Worm (Caenorhabditis elegans) whole organism, L3 larva: Measurements from ENCODE around the gene ctns-1.
A peak's percentile ranks its signal among the peaks of the same experiment; 100 is the strongest.

Experiments
- ZK546.5 ChIP-seq: sonication (generic microtip); optimal IDR thresholded peaks from 2 replicates; lab custom pipeline; 2017; ENCODE audit warnings: missing biosample characterization, missing genetic modification characterization
- ama-1 ChIP-seq: fragments of 150-350 bp; optimal IDR thresholded peaks from 2 replicates; lab custom pipeline; 2018
- ceh-28 ChIP-seq: fragments of 150-350 bp; optimal IDR thresholded peaks from 2 replicates; lab custom pipeline; 2014; ENCODE audit warnings: missing biosample characterization, missing genetic modification reagents, missing genetic modification characterization
- ceh-9 ChIP-seq: sonication (generic microtip); optimal IDR thresholded peaks from 2 replicates; lab custom pipeline; 2018; ENCODE audit warnings: missing biosample characterization, missing genetic modification characterization
- daf-12 ChIP-seq: fragments of 150-350 bp; optimal IDR thresholded peaks from 2 replicates; lab custom pipeline; 2014; ENCODE audit warnings: missing biosample characterization, missing genetic modification reagents, missing genetic modification characterization
- egl-5 ChIP-seq: fragments of 150-350 bp; optimal IDR thresholded peaks from 2 replicates; lab custom pipeline; 2017; ENCODE audit warnings: missing biosample characterization, missing genetic modification reagents, missing genetic modification characterization, inconsistent platforms
- elt-2 ChIP-seq: sonication (generic microtip); optimal IDR thresholded peaks from 2 replicates; lab custom pipeline; 2016; ENCODE audit warnings: missing genetic modification reagents, mild to moderate bottlenecking, missing genetic modification characterization, missing compliant biosample characterization
- elt-3 ChIP-seq, 3 experiments: fragments of 150-350 bp in 1 of 3; sonication (generic microtip) in 2 of 3; optimal IDR thresholded peaks; 2 replicates in 2 of 3; 4 replicates in 1 of 3; lab custom pipeline; 2014 to 2017; ENCODE audit warnings: missing biosample characterization in 3 of 3, missing genetic modification characterization in 3 of 3
- fkh-10 ChIP-seq: sonication (generic microtip); optimal IDR thresholded peaks from 2 replicates; lab custom pipeline; 2017; ENCODE audit warnings: missing biosample characterization, missing genetic modification reagents, missing genetic modification characterization
- fkh-2 ChIP-seq: fragments of 150-350 bp; optimal IDR thresholded peaks from 2 replicates; lab custom pipeline; 2014; ENCODE audit warnings: missing biosample characterization, missing genetic modification reagents, missing genetic modification characterization
- fos-1 ChIP-seq: fragments of 150-350 bp; optimal IDR thresholded peaks from 2 replicates; lab custom pipeline; 2014; ENCODE audit warnings: missing biosample characterization, missing genetic modification characterization
- hmg-11 ChIP-seq: sonication (generic microtip); optimal IDR thresholded peaks from 2 replicates; lab custom pipeline; 2016; ENCODE audit warnings: missing genetic modification characterization, missing compliant biosample characterization
- jun-1 ChIP-seq: fragments of 150-350 bp; optimal IDR thresholded peaks from 2 replicates; lab custom pipeline; 2014; ENCODE audit warnings: missing biosample characterization, missing genetic modification reagents, missing genetic modification characterization
- lin-15B ChIP-seq: fragments of 150-350 bp; optimal IDR thresholded peaks from 2 replicates; lab custom pipeline; 2014; ENCODE audit warnings: missing biosample characterization, missing genetic modification characterization
- lin-39 ChIP-seq: fragments of 150-350 bp; optimal IDR thresholded peaks from 2 replicates; lab custom pipeline; 2018; ENCODE audit warnings: missing biosample characterization, missing genetic modification reagents, missing genetic modification characterization
- lsy-12 ChIP-seq: sonication (generic microtip); optimal IDR thresholded peaks from 2 replicates; lab custom pipeline; 2016; ENCODE audit warnings: mild to moderate bottlenecking, missing genetic modification characterization, missing compliant biosample characterization
- nfya-1 ChIP-seq: sonication (generic microtip); optimal IDR thresholded peaks from 2 replicates; lab custom pipeline; 2017; ENCODE audit warnings: missing genetic modification characterization, mild to moderate bottlenecking, missing compliant biosample characterization, antibody characterized with exemption, moderate library complexity; ENCODE audit not compliant: insufficient read depth
- nhr-11 ChIP-seq: fragments of 150-350 bp; optimal IDR thresholded peaks from 2 replicates; lab custom pipeline; 2014; ENCODE audit warnings: missing biosample characterization, missing genetic modification characterization
- nhr-12 ChIP-seq: fragments of 150-350 bp; optimal IDR thresholded peaks from 2 replicates; lab custom pipeline; 2014; ENCODE audit warnings: missing biosample characterization, missing genetic modification characterization
- nhr-23 ChIP-seq: fragments of 150-350 bp; optimal IDR thresholded peaks from 2 replicates; lab custom pipeline; 2014; ENCODE audit warnings: missing biosample characterization, missing genetic modification reagents, missing genetic modification characterization
- nhr-25 ChIP-seq: sonication (generic microtip); optimal IDR thresholded peaks from 2 replicates; lab custom pipeline; 2017; ENCODE audit warnings: missing biosample characterization, missing genetic modification characterization
- nhr-28 ChIP-seq: fragments of 150-350 bp; optimal IDR thresholded peaks from 2 replicates; lab custom pipeline; 2014; ENCODE audit warnings: missing biosample characterization, missing genetic modification characterization
- nhr-43 ChIP-seq: sonication (generic microtip); optimal IDR thresholded peaks from 2 replicates; lab custom pipeline; 2016; ENCODE audit warnings: mild to moderate bottlenecking, missing genetic modification characterization, missing compliant biosample characterization; ENCODE audit not compliant: poor library complexity, severe bottlenecking
- nhr-67 ChIP-seq: fragments of 150-350 bp; optimal IDR thresholded peaks from 2 replicates; lab custom pipeline; 2014; ENCODE audit warnings: missing biosample characterization, missing genetic modification characterization
- nhr-76 ChIP-seq: fragments of 150-350 bp; sonication (generic microtip); optimal IDR thresholded peaks from 5 replicates; lab custom pipeline; 2014; ENCODE audit warnings: missing biosample characterization, missing genetic modification characterization
- nhr-77 ChIP-seq: fragments of 150-350 bp; optimal IDR thresholded peaks from 2 replicates; lab custom pipeline; 2014; ENCODE audit warnings: missing biosample characterization, missing genetic modification characterization
- pha-4 ChIP-seq: fragments of 150-350 bp; optimal IDR thresholded peaks from 2 replicates; lab custom pipeline; 2014; ENCODE audit warnings: missing biosample characterization, missing genetic modification reagents, missing genetic modification characterization
- pqm-1 ChIP-seq: fragments of 150-350 bp; optimal IDR thresholded peaks from 2 replicates; lab custom pipeline; 2017; ENCODE audit warnings: missing biosample characterization, missing genetic modification characterization, inconsistent platforms
- sea-2 ChIP-seq: fragments of 150-350 bp; sonication (generic microtip); optimal IDR thresholded peaks from 4 replicates; lab custom pipeline; 2014; ENCODE audit warnings: missing biosample characterization, missing genetic modification reagents, missing genetic modification characterization
- skn-1 ChIP-seq: fragments of 150-350 bp; optimal IDR thresholded peaks from 2 replicates; lab custom pipeline; 2014; ENCODE audit warnings: missing biosample characterization, missing genetic modification characterization
- snpc-4 ChIP-seq: fragments of 150-350 bp; optimal IDR thresholded peaks from 2 replicates; lab custom pipeline; 2014; ENCODE audit warnings: missing biosample characterization, missing genetic modification characterization
- unc-39 ChIP-seq: sonication (generic microtip); optimal IDR thresholded peaks from 4 replicates; lab custom pipeline; 2017; ENCODE audit warnings: missing biosample characterization, missing genetic modification characterization
- unc-62 ChIP-seq: fragments of 150-350 bp; sonication (generic microtip); optimal IDR thresholded peaks from 4 replicates; lab custom pipeline; 2014; ENCODE audit warnings: missing biosample characterization, missing genetic modification reagents, missing genetic modification characterization
- ztf-4 ChIP-seq: fragments of 150-350 bp; optimal IDR thresholded peaks from 2 replicates; lab custom pipeline; 2014; ENCODE audit warnings: missing biosample characterization, missing genetic modification characterization

ctns-1 gene

ce11 chrII:8125439-8125838 is 11.3 kb downstream of the ctns-1 start:
- TF ChIP-seq sea-2 (no peak), unc-62 (no peak), nhr-67 (tag; lab: Kevin White, UChicago) (no peak), pha-4 (peak; percentile 54), ceh-9 (tag; lab: Kevin White, UChicago) (no peak), snpc-4 (tag; lab: Kevin White, UChicago) (no peak), nhr-76 (tag; lab: Kevin White, UChicago) (no peak), fos-1 (tag; lab: Kevin White, UChicago) (no peak)

- peak; percentile 29 for TF ChIP-seq nhr-25 (tag; lab: Kevin White, UChicago)
- peak; percentile 96 for TF ChIP-seq nfya-1
- TF ChIP-seq egl-5 (tag; lab: Kevin White, UChicago), result peak; percentile 8
- TF ChIP-seq ZK546.5, result no peak
- peak; percentile 59 for TF ChIP-seq nhr-23
- peak; percentile 21 for TF ChIP-seq lin-39 (tag; lab: Kevin White, UChicago)
- TF ChIP-seq snpc-4 (tag; lab: Kevin White, UChicago), result peak; percentile 60
- peak; percentile 31 for TF ChIP-seq pqm-1 (tag; lab: Kevin White, UChicago)
- peak; percentile 46 for TF ChIP-seq nhr-43 (tag; lab: Kevin White, UChicago)
- peak; percentile 42 for TF ChIP-seq skn-1 (tag; lab: Kevin White, UChicago)
- TF ChIP-seq lsy-12 (tag; lab: Kevin White, UChicago), result peak; percentile 1
- TF ChIP-seq ama-1, result peak; percentile 54
- no peak for TF ChIP-seq nhr-28
- TF ChIP-seq ztf-4 (tag; lab: Kevin White, UChicago), result no peak
- no peak for TF ChIP-seq daf-12 (tag; lab: Kevin White, UChicago)
- TF ChIP-seq lin-15B (tag; lab: Kevin White, UChicago), result peak; percentile 71
- peak; percentile 48 for TF ChIP-seq elt-2 (tag; lab: Kevin White, UChicago)
- peak; percentile 93 for TF ChIP-seq pha-4
- peak; percentile 68 for TF ChIP-seq hmg-11 (tag; lab: Kevin White, UChicago)
- TF ChIP-seq, all 47 proteins: peak for 15
Measured at ce11 chrII:8124867-8125266, 11.9 kb downstream of the ctns-1 start, which contains the start of gene ire-1. ire-1 (minus strand) TSS chrII:8124910.

- TF ChIP-seq nfya-1, result peak; percentile 74
- no peak for TF ChIP-seq unc-39 (tag; lab: Kevin White, UChicago)
Measured at ce11 chrII:8117426-8117825, 19.3 kb downstream of the ctns-1 start.

ce11 chrII:8116159-8116558 is 20.6 kb downstream of the ctns-1 start, which contains the start of gene unc-105:
unc-105 (plus strand) TSS chrII:8116459.
- TF ChIP-seq sea-2 (no peak), nfya-1 (no peak), nhr-12 (tag; lab: Kevin White, UChicago) (no peak), nhr-11 (tag; lab: Kevin White, UChicago) (no peak), fkh-10 (GFP tag; lab: Kevin White, UChicago) (no peak), nhr-77 (tag; lab: Kevin White, UChicago) (no peak)

ce11 chrII:8112063-8112462 is 24.7 kb downstream of the ctns-1 start, which contains the start of gene lron-4:
lron-4 (minus strand) TSS chrII:8112163.
- TF ChIP-seq fkh-2 (tag; lab: Kevin White, UChicago) (no peak), elt-3 (tag; optimal IDR thresholded peaks at IDR 0.05; lab: Kevin White, UChicago) (no peak), pqm-1 (tag; lab: Kevin White, UChicago) (no peak), ceh-28 (tag; lab: Kevin White, UChicago) (no peak), lin-15B (tag; lab: Kevin White, UChicago) (no peak), ztf-4 (tag; lab: Kevin White, UChicago) (no peak), jun-1 (tag; lab: Kevin White, UChicago) (no peak), lin-39 (tag; lab: Kevin White, UChicago) (no peak), nhr-77 (tag; lab: Kevin White, UChicago) (no peak)
- TF ChIP-seq, all 47 proteins: peak for 0
